Worm (Caenorhabditis elegans) whole organism, L2 larva: ENCODE measurements around the gene C49F8.3.

Experiments
- ama-1 ChIP-seq: fragments of 150-350 bp; optimal IDR thresholded peaks from 2 replicates; lab custom pipeline; 2018; ENCODE audit warnings: inconsistent platforms
- ceh-16 ChIP-seq: fragments of 150-350 bp; optimal IDR thresholded peaks from 2 replicates; lab custom pipeline; 2014; ENCODE audit warnings: missing biosample characterization, missing genetic modification characterization
- nhr-25 ChIP-seq: fragments of 150-350 bp; sonication (generic microtip); optimal IDR thresholded peaks from 3 replicates; lab custom pipeline; 2014; ENCODE audit warnings: missing biosample characterization, missing genetic modification characterization

- TF ChIP-seq ama-1 (lab: Kevin White, UChicago) = no peak
- no peak for TF ChIP-seq nhr-25 (tag; lab: Kevin White, UChicago)
- no peak for TF ChIP-seq ceh-16 (tag; lab: Kevin White, UChicago)
Measured at ce11 chrX:13376851-13377250, 10.5 kb downstream of the C49F8.3 start, which contains the start of the genes C49F8.14 and gem-1.
